Fruit fly (Drosophila melanogaster): ENCODE measurements around the gene Pvf3.

- TF ChIP-seq Ets96B (tag; optimal IDR thresholded peaks at IDR 0.05) = no peak
- TF ChIP-seq topi (GFP tag; optimal IDR thresholded peaks at IDR 0.05) = no peak
- TF ChIP-seq fkh (GFP tag; optimal IDR thresholded peaks at IDR 0.05) = no peak
- no peak for TF ChIP-seq dsx (GFP tag; optimal IDR thresholded peaks at IDR 0.05; ENCODE audit: poor library complexity, severe bottlenecking)
- peak; percentile 17 for TF ChIP-seq CG32006 (GFP tag; optimal IDR thresholded peaks at IDR 0.05)
- TF ChIP-seq CG3032 (tag; optimal IDR thresholded peaks at IDR 0.05) = no peak
- TF ChIP-seq lz (GFP tag; optimal IDR thresholded peaks at IDR 0.05) = peak; percentile 5
- TF ChIP-seq Hr4 (GFP tag; optimal IDR thresholded peaks at IDR 0.05) = no peak
Observed at dm6 chr2L:7198618-7199017, 41.1 kb upstream of the Pvf3 start.
